Fruit fly (Drosophila melanogaster) S2 (cell line): ENCODE measurements around the gene AstCC.

Experiments used
- CG8478 ChIP-seq: fragments of >200 bp; optimal IDR thresholded peaks from 2 replicates; lab custom pipeline; 2018
- CTCF ChIP-seq, 2 experiments: fragments of >200 bp; optimal IDR thresholded peaks; 2 replicates each; lab custom pipeline; 2018

AstCC gene

dm6 chr2L:11085129-11085528 lies at the start of gene AstCC:
TSS of gene AstCC (minus strand) at chr2L:11085229.
- no peak for TF ChIP-seq CTCF (optimal IDR thresholded peaks at IDR 0.05; lab: Kevin White, UChicago)
- no peak for TF ChIP-seq CG8478 (lab: Kevin White, UChicago)

- no peak for TF ChIP-seq CTCF (optimal IDR thresholded peaks at IDR 0.05; lab: Kevin White, UChicago)
- TF ChIP-seq CG8478 (lab: Kevin White, UChicago): no peak
Observed at dm6 chr2L:11130151-11131008, 45.4 kb upstream of the AstCC start, which contains the start of the genes RfC38 and CG4751. TSS of gene RfC38 (minus strand) at chr2L:11130645. TSS of gene CG4751 (plus strand) at chr2L:11130737.

- TF ChIP-seq CG8478 (lab: Kevin White, UChicago) (no peak), CTCF (optimal IDR thresholded peaks at IDR 0.05; lab: Kevin White, UChicago) (no peak)
Observed at dm6 chr2L:11123499-11123898, 38.5 kb upstream of the AstCC start, which contains the start of the genes Csl4 and Nup160. TSS of gene Csl4 (minus strand) at chr2L:11123567. TSS of gene Nup160 (plus strand) at chr2L:11123777.

DNA sequence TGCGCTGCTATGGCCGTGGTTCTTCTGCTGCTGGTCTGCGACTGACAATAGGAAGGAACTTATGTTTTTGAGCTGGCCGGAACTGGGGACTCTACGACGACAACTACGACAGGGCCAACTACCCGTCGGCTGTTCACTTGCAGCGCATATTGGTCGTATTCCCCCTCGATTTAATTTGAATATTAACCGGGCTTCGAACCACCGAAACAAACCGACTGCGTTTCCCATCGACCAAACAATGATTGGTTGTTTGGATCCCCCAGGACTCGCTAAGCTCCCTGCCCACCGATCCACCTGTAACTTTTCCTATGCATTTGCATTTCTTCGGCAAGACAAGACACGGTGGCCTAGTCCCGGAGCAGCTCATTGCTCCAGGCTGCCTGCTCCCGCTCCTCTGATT lies 36.6 kb upstream of the AstCC start, which contains the start of gene Dnaaf4:
Dnaaf4 (minus strand) TSS at position 101 of the 400 bp plus-strand sequence.
- TF ChIP-seq CG8478 (lab: Kevin White, UChicago) (no peak), CTCF (optimal IDR thresholded peaks at IDR 0.05; lab: Kevin White, UChicago) (no peak)

- TF ChIP-seq CG8478 (lab: Kevin White, UChicago) (no peak), CTCF (optimal IDR thresholded peaks at IDR 0.05; lab: Kevin White, UChicago) (no peak)
Observed at dm6 chr2L:11119966-11120517, 35.0 kb upstream of the AstCC start, which contains the start of gene CG6230. TSS of gene CG6230 (minus strand) at chr2L:11120319.

DNA sequence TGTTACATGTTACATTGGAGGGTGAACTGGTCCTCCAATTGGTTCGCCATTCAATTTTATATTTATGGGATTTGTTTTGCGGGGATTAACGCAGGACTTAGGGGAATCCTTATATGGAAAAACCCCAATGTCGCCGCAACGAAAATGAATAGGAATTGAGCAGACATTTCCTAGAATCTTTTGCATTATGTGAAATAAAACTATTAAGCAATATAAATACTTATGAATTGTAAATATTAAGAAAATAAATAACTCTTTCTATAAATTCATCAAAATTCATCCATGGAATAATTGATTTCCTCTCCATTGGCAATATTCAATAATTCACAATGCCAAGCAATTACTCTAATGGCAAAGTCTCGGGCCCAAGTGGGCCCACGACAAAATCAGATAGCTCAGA lies 28.7 kb upstream of the AstCC start, which contains the start of gene Gr32a:
Gr32a (plus strand) TSS at position 301 of the 400 bp plus-strand sequence.
- no peak for TF ChIP-seq CG8478 (lab: Kevin White, UChicago)
- no peak for TF ChIP-seq CTCF (optimal IDR thresholded peaks at IDR 0.05; lab: Kevin White, UChicago)

dm6 chr2L:11113011-11113528 lies 28.0 kb upstream of the AstCC start, which contains the start of gene Idua:
TSS of gene Idua (minus strand) at chr2L:11113061.
- TF ChIP-seq CG8478 (lab: Kevin White, UChicago) (no peak), CTCF (optimal IDR thresholded peaks at IDR 0.05; lab: Kevin White, UChicago) (no peak)

dm6 chr2L:11106562-11106962 lies 21.5 kb upstream of the AstCC start, which contains the start of gene Reps:
TSS of gene Reps (minus strand) at chr2L:11106645.
- TF ChIP-seq CG8478 (lab: Kevin White, UChicago): no peak
- peak in 1 of 2 experiments; percentile 11 for TF ChIP-seq CTCF (optimal IDR thresholded peaks at IDR 0.05; lab: Kevin White, UChicago)

DNA sequence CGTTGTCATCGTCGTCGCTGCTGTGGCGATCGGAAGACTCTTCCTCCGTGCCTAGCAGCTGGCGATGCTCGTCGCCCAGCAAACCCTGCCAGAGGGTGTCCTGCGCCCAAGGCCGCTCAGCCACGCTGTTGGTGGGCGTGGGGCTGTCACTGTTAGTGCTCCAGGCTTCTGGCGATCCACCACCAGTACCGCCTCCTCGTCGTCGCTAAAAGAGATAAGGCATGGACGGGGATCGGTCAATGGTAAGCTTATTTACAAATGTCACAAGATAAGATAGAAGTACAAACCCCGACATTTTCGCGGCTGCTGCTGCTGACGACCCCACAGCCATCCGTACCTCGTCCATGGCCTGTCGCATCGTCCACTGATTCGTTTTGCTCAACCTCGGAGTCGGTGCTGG lies 20.3 kb upstream of the AstCC start:
- no peak for TF ChIP-seq CG8478 (lab: Kevin White, UChicago)
- no peak for TF ChIP-seq CTCF (optimal IDR thresholded peaks at IDR 0.05; lab: Kevin White, UChicago)

dm6 chr2L:11100516-11101061 lies 15.6 kb upstream of the AstCC start, which contains the start of gene Ge-1:
TSS of gene Ge-1 (minus strand) at chr2L:11100888.
- TF ChIP-seq CTCF (optimal IDR thresholded peaks at IDR 0.05; lab: Kevin White, UChicago): no peak
- TF ChIP-seq CG8478 (lab: Kevin White, UChicago): no peak

DNA sequence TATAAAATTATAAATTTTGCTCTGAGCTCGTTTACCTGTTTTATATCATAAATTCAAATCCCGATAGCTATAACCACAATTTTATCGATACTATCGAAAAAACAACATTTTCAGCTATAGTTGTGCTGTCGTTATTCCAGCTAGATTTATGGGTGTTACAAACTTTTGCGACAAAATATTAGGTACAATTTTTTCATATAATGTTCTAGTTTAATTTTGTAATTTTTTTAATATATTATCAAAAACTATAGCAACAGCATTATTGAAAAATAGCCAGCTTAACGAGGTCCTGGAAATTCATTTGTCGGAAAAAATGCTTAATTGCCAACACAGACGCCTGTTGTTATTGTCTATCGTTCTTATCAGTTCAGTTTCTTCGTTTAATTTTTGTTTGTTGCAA lies 6.1 kb upstream of the AstCC start, which contains the start of gene Wdr59:
Wdr59 (plus strand) TSS at position 334 of the 400 bp plus-strand sequence.
- TF ChIP-seq CTCF (optimal IDR thresholded peaks at IDR 0.05; lab: Kevin White, UChicago): no peak
- no peak for TF ChIP-seq CG8478 (lab: Kevin White, UChicago)

DNA sequence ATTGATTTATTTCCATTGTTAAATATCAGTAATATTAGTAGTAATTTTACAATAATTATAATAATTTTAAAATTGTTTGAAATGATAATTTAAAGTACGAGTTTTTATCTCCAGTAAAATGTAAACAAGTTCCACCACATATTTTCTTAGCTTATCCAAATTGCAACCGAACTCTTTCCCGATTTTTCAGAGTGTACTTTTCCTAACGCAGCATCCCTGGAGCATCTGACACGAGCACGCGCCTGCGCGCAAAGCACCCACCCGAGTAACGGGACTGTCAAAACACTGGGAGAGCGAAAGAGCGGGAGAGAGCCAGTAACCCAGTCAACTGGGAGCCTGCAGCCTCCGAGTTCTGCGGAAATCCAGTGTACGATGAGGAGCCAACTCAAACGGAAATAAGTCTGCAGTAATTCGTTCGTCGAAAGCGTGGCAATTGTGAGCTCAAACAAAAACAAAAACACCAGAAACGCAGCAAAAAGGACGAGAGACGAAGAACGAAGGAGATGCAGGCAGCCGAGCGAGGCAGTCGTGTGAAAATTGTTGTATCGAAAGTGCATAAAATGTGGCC lies 1.4 kb upstream of the AstCC start, which contains the start of gene CG16854:
CG16854 (plus strand) TSS at position 365 of the 568 bp plus-strand sequence.
- no peak for TF ChIP-seq CG8478 (lab: Kevin White, UChicago)

DNA sequence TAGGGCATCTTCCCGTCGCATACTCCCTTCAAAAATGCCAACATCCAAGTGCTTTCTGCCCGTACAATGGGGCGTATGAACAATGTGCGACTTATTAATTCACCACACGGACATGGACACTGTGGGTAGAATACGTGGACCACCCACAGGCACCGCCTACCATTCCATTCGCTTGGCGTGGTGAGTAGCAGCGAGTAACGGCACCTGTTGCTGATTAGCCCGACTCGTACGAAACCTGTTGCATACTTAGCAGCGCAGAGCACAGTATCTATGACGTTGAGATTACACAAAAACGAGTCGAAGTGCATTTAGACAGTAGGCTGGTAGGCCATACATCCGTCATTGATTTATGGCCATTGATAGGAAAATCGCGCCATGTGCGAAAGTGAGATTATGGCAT lies 3.0 kb downstream of the AstCC start:
- TF ChIP-seq CG8478 (lab: Kevin White, UChicago) (no peak), CTCF (optimal IDR thresholded peaks at IDR 0.05; lab: Kevin White, UChicago) (no peak)

DNA sequence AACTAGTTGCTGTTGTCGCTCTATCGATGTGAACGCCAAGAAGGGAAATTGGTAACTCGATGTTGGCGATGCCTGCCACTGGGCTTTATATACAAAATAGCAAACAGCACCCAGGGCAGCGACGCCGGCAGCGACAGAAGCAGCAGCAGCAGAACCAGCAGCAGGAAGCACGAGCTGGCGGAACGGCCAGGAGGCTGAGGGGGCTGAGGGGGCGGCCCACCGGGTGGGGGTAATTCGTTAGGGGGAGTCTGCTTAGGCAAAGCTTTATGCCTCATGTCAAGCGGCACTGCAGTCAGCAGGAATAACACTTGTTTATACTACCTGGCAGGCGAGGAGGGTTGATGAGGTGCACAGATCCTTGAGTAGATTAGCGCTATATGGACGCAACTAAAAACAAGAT lies 3.7 kb downstream of the AstCC start, which contains the start of gene AstC:
AstC (minus strand) TSS at position 63 of the 400 bp plus-strand sequence.
- no peak for TF ChIP-seq CTCF (optimal IDR thresholded peaks at IDR 0.05; lab: Kevin White, UChicago)
- TF ChIP-seq CG8478 (lab: Kevin White, UChicago): no peak
